Fruit fly (Drosophila melanogaster): Measurements from ENCODE around the gene Srp54k.

The Srp54k gene

dm6 chr3L:5184860-5185639, 32.6 kb downstream of the Srp54k start:
- no peak for TF ChIP-seq Myc (optimal IDR thresholded peaks at IDR 0.05)
- no peak for TF ChIP-seq insv (optimal IDR thresholded peaks at IDR 0.05)
- TF ChIP-seq psq (optimal IDR thresholded peaks at IDR 0.05): no peak
- TF ChIP-seq Sin3A (optimal IDR thresholded peaks at IDR 0.05): no peak

- no peak for TF ChIP-seq ttk (optimal IDR thresholded peaks at IDR 0.05)
- TF ChIP-seq Sin3A (optimal IDR thresholded peaks at IDR 0.05): no peak
- TF ChIP-seq Myc (optimal IDR thresholded peaks at IDR 0.05): no peak
- TF ChIP-seq psq (optimal IDR thresholded peaks at IDR 0.05): no peak
- TF ChIP-seq insv (optimal IDR thresholded peaks at IDR 0.05): no peak
- TF ChIP-seq h (optimal IDR thresholded peaks at IDR 0.05): no peak
These were observed 34.5 kb downstream of the Srp54k start for dm6 chr3L:5186807-5187571.

- TF ChIP-seq ttk (optimal IDR thresholded peaks at IDR 0.05): no peak
- TF ChIP-seq Sin3A (optimal IDR thresholded peaks at IDR 0.05): no peak
- TF ChIP-seq h (optimal IDR thresholded peaks at IDR 0.05): no peak
- TF ChIP-seq psq (optimal IDR thresholded peaks at IDR 0.05): no peak
- TF ChIP-seq insv (optimal IDR thresholded peaks at IDR 0.05): no peak
- no peak for TF ChIP-seq Myc (optimal IDR thresholded peaks at IDR 0.05)
These were observed 35.1 kb downstream of the Srp54k start for dm6 chr3L:5187572-5187934.

dm6 chr3L:5188402-5188801, 35.9 kb downstream of the Srp54k start:
- TF ChIP-seq Myc (optimal IDR thresholded peaks at IDR 0.05) (no peak), Sin3A (optimal IDR thresholded peaks at IDR 0.05) (no peak), h (optimal IDR thresholded peaks at IDR 0.05) (no peak), ttk (optimal IDR thresholded peaks at IDR 0.05) (no peak), insv (optimal IDR thresholded peaks at IDR 0.05) (no peak), psq (optimal IDR thresholded peaks at IDR 0.05) (no peak)

- TF ChIP-seq h (optimal IDR thresholded peaks at IDR 0.05) (no peak), ttk (optimal IDR thresholded peaks at IDR 0.05) (no peak), Sin3A (optimal IDR thresholded peaks at IDR 0.05) (no peak), Myc (optimal IDR thresholded peaks at IDR 0.05) (no peak), insv (optimal IDR thresholded peaks at IDR 0.05) (no peak), psq (optimal IDR thresholded peaks at IDR 0.05) (no peak)
These were observed 49.3 kb downstream of the Srp54k start for dm6 chr3L:5201767-5202166.
